Fruit fly (Drosophila melanogaster) whole organism, prepupa: ENCODE results near the gene CG4424.

Experiments
- CG10631 ChIP-seq: fragments of 200-800 bp; sonication (Bioruptor generic); optimal IDR thresholded peaks from 2 replicates; lab custom pipeline; 2016; ENCODE audit warnings: missing biosample characterization, missing genetic modification characterization
- CG10669 ChIP-seq: fragments of 200-800 bp; sonication (Bioruptor generic); optimal IDR thresholded peaks from 3 replicates; lab custom pipeline; 2018; ENCODE audit warnings: missing biosample characterization, mild to moderate bottlenecking, missing genetic modification characterization, moderate library complexity
- CG11294 ChIP-seq: fragments of 200-800 bp; sonication (Bioruptor generic); IDR thresholded peaks from 2 replicates; pipeline ENCODE4 v1.3.6; 2022; ENCODE audit warnings: missing biosample characterization, missing genetic modification characterization
- CG11762 ChIP-seq: fragments of 200-800 bp; sonication (Bioruptor generic); optimal IDR thresholded peaks from 3 replicates; lab custom pipeline; 2016; ENCODE audit warnings: missing biosample characterization, missing genetic modification characterization; ENCODE audit not compliant: insufficient read depth
- CG15336 ChIP-seq: fragments of 200-800 bp; sonication (Bioruptor generic); IDR thresholded peaks from 2 replicates; pipeline ENCODE4 v1.3.6; 2022; ENCODE audit warnings: missing biosample characterization, missing genetic modification characterization
- CG1621 ChIP-seq: fragments of 200-800 bp; sonication (Bioruptor generic); optimal IDR thresholded peaks from 3 replicates; lab custom pipeline; 2018; ENCODE audit warnings: missing biosample characterization, mild to moderate bottlenecking, missing genetic modification characterization
- CG16779 ChIP-seq: fragments of 200-800 bp; sonication (Bioruptor generic); optimal IDR thresholded peaks from 3 replicates; lab custom pipeline; 2017; ENCODE audit warnings: missing biosample characterization, mild to moderate bottlenecking, missing genetic modification characterization
- CG3032 ChIP-seq: fragments of 200-800 bp; optimal IDR thresholded peaks from 2 replicates; lab custom pipeline; 2019; ENCODE audit warnings: missing biosample characterization, mild to moderate bottlenecking, missing genetic modification characterization, moderate library complexity
- CG32006 ChIP-seq: fragments of 200-800 bp; sonication (Bioruptor generic); optimal IDR thresholded peaks from 3 replicates; lab custom pipeline; 2017; ENCODE audit warnings: missing biosample characterization, mild to moderate bottlenecking, missing genetic modification characterization
- CG34406 ChIP-seq: fragments of 200-800 bp; sonication (Bioruptor generic); optimal IDR thresholded peaks from 3 replicates; lab custom pipeline; 2016; ENCODE audit warnings: missing biosample characterization, missing genetic modification characterization
- CG3919 ChIP-seq: fragments of 200-800 bp; sonication (Bioruptor generic); optimal IDR thresholded peaks from 3 replicates; lab custom pipeline; 2016; ENCODE audit warnings: missing biosample characterization, missing genetic modification characterization
- CG4318 ChIP-seq: fragments of 200-800 bp; sonication (Bioruptor generic); optimal IDR thresholded peaks from 3 replicates; lab custom pipeline; 2017; ENCODE audit warnings: missing biosample characterization, mild to moderate bottlenecking, missing genetic modification characterization
- CG6163 ChIP-seq: fragments of 200-800 bp; sonication (Bioruptor generic); IDR thresholded peaks from 3 replicates; pipeline ENCODE4 v1.3.6; 2022; ENCODE audit warnings: missing biosample characterization, missing genetic modification characterization
- CG6276 ChIP-seq: fragments of 200-800 bp; sonication (Bioruptor generic); optimal IDR thresholded peaks from 2 replicates; lab custom pipeline; 2017; ENCODE audit warnings: missing biosample characterization, mild to moderate bottlenecking, missing genetic modification characterization
- CG6792 ChIP-seq: fragments of 200-800 bp; sonication (Bioruptor generic); optimal IDR thresholded peaks from 3 replicates; lab custom pipeline; 2016; ENCODE audit warnings: missing biosample characterization, missing genetic modification characterization
- CG6808 ChIP-seq: fragments of 200-800 bp; sonication (Bioruptor generic); optimal IDR thresholded peaks from 3 replicates; lab custom pipeline; 2017; ENCODE audit warnings: missing biosample characterization, missing genetic modification characterization, mild to moderate bottlenecking, moderate library complexity, missing genetic modification reagents
- CG6854 ChIP-seq: fragments of 200-800 bp; sonication (Bioruptor generic); optimal IDR thresholded peaks from 2 replicates; lab custom pipeline; 2017; ENCODE audit warnings: missing biosample characterization, mild to moderate bottlenecking, missing genetic modification characterization
- CG7368 ChIP-seq: fragments of 200-800 bp; sonication (Bioruptor generic); optimal IDR thresholded peaks from 3 replicates; lab custom pipeline; 2016; ENCODE audit warnings: missing biosample characterization, missing genetic modification characterization
- CG8119 ChIP-seq: fragments of 200-800 bp; sonication (Bioruptor generic); IDR thresholded peaks from 3 replicates; pipeline ENCODE4 v1.3.6; 2022; ENCODE audit warnings: missing biosample characterization, missing genetic modification characterization
- CG8632 ChIP-seq: fragments of 200-800 bp; sonication (Bioruptor generic); optimal IDR thresholded peaks from 3 replicates; lab custom pipeline; 2016; ENCODE audit warnings: missing biosample characterization, missing genetic modification characterization
- CG9139 ChIP-seq: fragments of 200-800 bp; sonication (Bioruptor generic); optimal IDR thresholded peaks from 3 replicates; lab custom pipeline; 2017; ENCODE audit warnings: missing biosample characterization, mild to moderate bottlenecking, missing genetic modification characterization
- Eip75B ChIP-seq: fragments of 200-800 bp; sonication (Bioruptor generic); optimal IDR thresholded peaks from 3 replicates; lab custom pipeline; 2016; ENCODE audit warnings: missing biosample characterization, missing genetic modification characterization
- Eip78C ChIP-seq: fragments of 200-800 bp; sonication (Bioruptor generic); peaks from one replicate; lab custom pipeline; 2016; ENCODE audit warnings: missing biosample characterization, missing genetic modification characterization
- Eip93F ChIP-seq: fragments of 200-800 bp; sonication (Bioruptor generic); optimal IDR thresholded peaks from 2 replicates; lab custom pipeline; 2016; ENCODE audit warnings: missing biosample characterization, mild to moderate bottlenecking, missing genetic modification characterization
- Ets21C ChIP-seq: fragments of 200-800 bp; sonication (Bioruptor generic); optimal IDR thresholded peaks from 3 replicates; lab custom pipeline; 2016; ENCODE audit warnings: missing biosample characterization, missing genetic modification characterization
- Ets96B ChIP-seq: fragments of 200-800 bp; optimal IDR thresholded peaks from 2 replicates; lab custom pipeline; 2019; ENCODE audit warnings: missing biosample characterization, mild to moderate bottlenecking, missing genetic modification characterization, moderate library complexity
- Gug ChIP-seq: fragments of 200-800 bp; sonication (Bioruptor generic); IDR thresholded peaks from 2 replicates; pipeline ENCODE4 v1.3.6; 2022; ENCODE audit warnings: missing biosample characterization, missing genetic modification characterization
- Hr38 ChIP-seq: sonication (Bioruptor generic); optimal IDR thresholded peaks from 2 replicates; lab custom pipeline; 2016; ENCODE audit warnings: missing biosample characterization, missing genetic modification characterization
- Hr39 ChIP-seq: fragments of 200-800 bp; sonication (Bioruptor generic); optimal IDR thresholded peaks from 2 replicates; lab custom pipeline; 2016; ENCODE audit warnings: missing biosample characterization, missing genetic modification characterization
- Hr4 ChIP-seq: fragments of 200-800 bp; sonication (Bioruptor generic); optimal IDR thresholded peaks from 3 replicates; lab custom pipeline; 2016; ENCODE audit warnings: missing biosample characterization, missing genetic modification characterization
- Lpt ChIP-seq: fragments of 200-800 bp; sonication (Bioruptor generic); optimal IDR thresholded peaks from 3 replicates; lab custom pipeline; 2016; ENCODE audit warnings: missing biosample characterization, missing genetic modification characterization
- OdsH ChIP-seq: fragments of 200-800 bp; sonication (Bioruptor generic); optimal IDR thresholded peaks from 3 replicates; lab custom pipeline; 2016; ENCODE audit warnings: missing biosample characterization, missing genetic modification characterization
- Smox ChIP-seq: fragments of 200-800 bp; sonication (Bioruptor generic); optimal IDR thresholded peaks from 3 replicates; lab custom pipeline; 2016; ENCODE audit warnings: missing biosample characterization, missing genetic modification characterization
- Sox14 ChIP-seq: fragments of 200-800 bp; sonication (Bioruptor generic); optimal IDR thresholded peaks from 3 replicates; lab custom pipeline; 2016; ENCODE audit warnings: missing biosample characterization, missing genetic modification characterization
- achi ChIP-seq: fragments of 200-800 bp; sonication (Bioruptor generic); optimal IDR thresholded peaks from 3 replicates; lab custom pipeline; 2016; ENCODE audit warnings: missing biosample characterization, missing genetic modification characterization
- dac ChIP-seq: fragments of 200-800 bp; sonication (Bioruptor generic); optimal IDR thresholded peaks from 2 replicates; lab custom pipeline; 2017; ENCODE audit warnings: missing biosample characterization, mild to moderate bottlenecking, missing genetic modification characterization
- dsx ChIP-seq: fragments of 200-800 bp; optimal IDR thresholded peaks from 3 replicates; lab custom pipeline; 2019; ENCODE audit warnings: missing biosample characterization, mild to moderate bottlenecking, missing genetic modification characterization, moderate library complexity; ENCODE audit not compliant: poor library complexity, severe bottlenecking
- eg ChIP-seq: fragments of 200-800 bp; sonication (Bioruptor generic); IDR thresholded peaks from 3 replicates; pipeline ENCODE4 v1.3.6; 2022; ENCODE audit warnings: missing biosample characterization, missing genetic modification characterization
- esn ChIP-seq: fragments of 200-800 bp; sonication (Bioruptor generic); optimal IDR thresholded peaks from 2 replicates; lab custom pipeline; 2016; ENCODE audit warnings: missing biosample characterization, mild to moderate bottlenecking, missing genetic modification characterization, moderate library complexity
- fd59A ChIP-seq: fragments of 200-800 bp; sonication (Bioruptor generic); optimal IDR thresholded peaks from 2 replicates; lab custom pipeline; 2017; ENCODE audit warnings: missing biosample characterization, mild to moderate bottlenecking, missing genetic modification characterization, missing genetic modification reagents
- fkh ChIP-seq: fragments of 200-800 bp; sonication (Bioruptor generic); optimal IDR thresholded peaks from 3 replicates; lab custom pipeline; 2017; ENCODE audit warnings: missing biosample characterization, mild to moderate bottlenecking, missing genetic modification characterization, moderate library complexity
- lz ChIP-seq: fragments of 200-800 bp; sonication (Bioruptor generic); optimal IDR thresholded peaks from 3 replicates; lab custom pipeline; 2016; ENCODE audit warnings: missing biosample characterization, missing genetic modification characterization
- net ChIP-seq: fragments of 200-800 bp; sonication (Bioruptor generic); optimal IDR thresholded peaks from 3 replicates; lab custom pipeline; 2016; ENCODE audit warnings: missing biosample characterization, missing genetic modification characterization
- pdm3 ChIP-seq: fragments of 200-800 bp; sonication (Bioruptor generic); optimal IDR thresholded peaks from 3 replicates; lab custom pipeline; 2016; ENCODE audit warnings: missing biosample characterization, missing genetic modification characterization
- ss ChIP-seq, 2 experiments: fragments of 200-800 bp; sonication (Bioruptor generic); optimal IDR thresholded peaks; 2 replicates in 1 of 2; 3 replicates in 1 of 2; lab custom pipeline; 2017 to 2018; ENCODE audit warnings: mild to moderate bottlenecking in 2 of 2, missing biosample characterization in 2 of 2, missing genetic modification characterization in 2 of 2, moderate library complexity in 1 of 2
- svp ChIP-seq: fragments of 200-800 bp; sonication (Bioruptor generic); peaks from one replicate; lab custom pipeline; 2016; ENCODE audit warnings: missing biosample characterization, missing genetic modification characterization
- topi ChIP-seq: fragments of 200-800 bp; sonication (Bioruptor generic); optimal IDR thresholded peaks from 3 replicates; lab custom pipeline; 2016; ENCODE audit warnings: missing biosample characterization, missing genetic modification characterization

The CG4424 gene

DNA sequence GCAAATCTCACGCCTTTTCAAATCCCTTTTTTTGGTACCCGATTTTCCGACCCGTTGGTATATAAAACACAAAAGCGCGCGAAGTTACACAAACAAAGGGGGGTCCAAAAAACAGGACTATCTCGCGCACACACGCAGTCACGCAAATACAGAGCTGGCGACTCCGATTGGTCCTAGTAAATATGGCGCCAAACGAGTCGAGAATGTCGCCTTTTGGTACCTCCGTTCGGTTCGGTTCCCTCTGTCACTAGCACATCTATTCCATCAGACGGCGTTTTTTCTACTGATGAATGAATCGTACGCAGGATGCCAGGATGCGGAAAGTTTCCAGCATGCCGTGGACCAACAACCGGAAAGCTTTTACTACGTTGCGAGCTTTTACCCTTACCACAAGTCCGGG, 28.0 kb upstream of the CG4424 start, which contains the start of gene CG17193:
CG17193 (minus strand) TSS at position 289 of the 400 bp plus-strand sequence.
- no peak for TF ChIP-seq Eip78C
- no peak for TF ChIP-seq topi (GFP tag; lab: Kevin White, UChicago)
- no peak for TF ChIP-seq Hr4 (GFP tag; lab: Kevin White, UChicago)
- TF ChIP-seq dac: no peak
- TF ChIP-seq CG34406: no peak
- TF ChIP-seq CG4318 (GFP tag; lab: Kevin White, UChicago): no peak
- TF ChIP-seq CG16779 (tag; lab: Kevin White, UChicago): no peak
- no peak for TF ChIP-seq CG6854 (GFP tag; lab: Kevin White, UChicago)
- no peak for TF ChIP-seq Eip93F (GFP tag; lab: Kevin White, UChicago)

DNA sequence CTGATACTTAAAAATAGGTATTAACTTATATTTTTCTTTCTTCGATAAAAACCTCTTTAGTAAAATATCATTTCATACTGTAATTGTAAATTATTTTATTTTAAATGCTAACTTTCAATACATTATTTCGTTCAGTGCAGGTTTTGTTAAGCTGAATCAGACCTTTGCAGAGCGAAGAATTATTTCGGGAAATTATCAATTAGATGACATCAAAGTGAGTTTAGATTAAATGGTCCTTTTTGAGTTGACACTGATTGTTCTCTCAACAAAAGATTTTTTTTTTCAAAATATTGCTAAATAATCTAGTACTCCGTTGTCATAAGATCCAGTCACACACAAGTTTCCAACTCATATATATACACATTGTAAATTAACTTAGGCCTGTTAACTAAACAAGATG, 14.6 kb upstream of the CG4424 start, which contains the start of the genes CG33934 and Indy-2:
CG33934 (plus strand) TSS at position 301 of the 400 bp plus-strand sequence.
Indy-2 (plus strand) TSS at position 301 of the 400 bp plus-strand sequence.
- TF ChIP-seq Lpt (GFP tag; lab: Kevin White, UChicago): no peak
- TF ChIP-seq CG6854 (GFP tag; lab: Kevin White, UChicago): no peak
- TF ChIP-seq esn (GFP tag; lab: Kevin White, UChicago): no peak
- TF ChIP-seq Eip75B: no peak
- no peak for TF ChIP-seq ss (GFP tag; optimal IDR thresholded peaks at IDR 0.05; lab: Kevin White, UChicago)
- no peak for TF ChIP-seq CG15336
- TF ChIP-seq CG32006 (GFP tag; lab: Kevin White, UChicago): no peak

DNA sequence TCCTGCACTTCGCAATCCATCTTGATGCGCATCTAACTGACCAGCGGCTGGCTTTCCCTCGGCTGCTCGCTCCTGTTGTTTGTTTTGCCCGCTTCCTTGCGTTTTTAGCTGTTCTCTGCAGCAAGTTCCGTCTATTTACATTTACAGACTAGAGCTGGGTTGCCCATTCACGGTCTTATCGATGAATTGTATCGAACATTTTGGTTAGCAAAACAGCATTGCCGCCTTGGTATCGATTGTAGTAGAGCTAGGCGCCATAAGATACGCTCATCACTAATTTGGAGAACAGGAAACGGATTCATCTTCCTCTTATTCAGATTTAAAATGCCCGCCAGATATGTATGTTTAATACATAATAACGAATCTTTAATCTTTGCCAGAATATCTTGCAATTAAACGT, 8.0 kb upstream of the CG4424 start, which contains the start of gene Regnase-1:
Regnase-1 (minus strand) TSS at position 170 of the 400 bp plus-strand sequence.
- peak; percentile 82 for TF ChIP-seq CG8632
- TF ChIP-seq fkh (GFP tag; lab: Kevin White, UChicago): peak; percentile 99
- TF ChIP-seq CG10669: peak; percentile 81
- no peak for TF ChIP-seq Ets96B (tag; lab: Kevin White, UChicago)
- TF ChIP-seq CG6808 (GFP tag; lab: Kevin White, UChicago): peak; percentile 74
- TF ChIP-seq Ets21C: peak; percentile 51
- peak; percentile 84 for TF ChIP-seq Eip75B
- TF ChIP-seq Hr39 (GFP tag; lab: Kevin White, UChicago): peak; percentile 71
- peak; percentile 85 for TF ChIP-seq lz
- peak; percentile 65 for TF ChIP-seq CG10631 (GFP tag; lab: Kevin White, UChicago)
- peak; percentile 89 for TF ChIP-seq CG6163 (GFP tag; lab: Robert Waterston, UW)
- peak; percentile 96 for TF ChIP-seq CG6854 (GFP tag; lab: Kevin White, UChicago)
- TF ChIP-seq svp (GFP tag; lab: Kevin White, UChicago): no peak
- peak; percentile 81 for TF ChIP-seq CG1621
- peak; percentile 76 for TF ChIP-seq achi (GFP tag; lab: Kevin White, UChicago)
- peak; percentile 85 for TF ChIP-seq net
- peak; percentile 49 for TF ChIP-seq Hr4 (GFP tag; lab: Kevin White, UChicago)
- peak; percentile 90 for TF ChIP-seq CG3919
- TF ChIP-seq CG3032 (tag; lab: Kevin White, UChicago): peak; percentile 76
- TF ChIP-seq CG6792 (GFP tag; lab: Kevin White, UChicago): peak; percentile 82
- no peak for TF ChIP-seq CG16779 (tag; lab: Kevin White, UChicago)
- TF ChIP-seq topi (GFP tag; lab: Kevin White, UChicago): peak; percentile 83
- peak; percentile 88 for TF ChIP-seq eg
- peak; percentile 87 for TF ChIP-seq CG7368 (GFP tag; lab: Kevin White, UChicago)
- TF ChIP-seq CG9139: peak; percentile 87
- peak; percentile 77 for TF ChIP-seq Smox (GFP tag; lab: Kevin White, UChicago)
- no peak for TF ChIP-seq Hr38 (GFP tag; lab: Kevin White, UChicago)
- peak; percentile 83 for TF ChIP-seq OdsH
- TF ChIP-seq CG6276 (GFP tag; lab: Kevin White, UChicago): no peak
- TF ChIP-seq pdm3 (GFP tag; lab: Kevin White, UChicago): peak; percentile 85
- peak; percentile 63 for TF ChIP-seq CG11762 (GFP tag; lab: Kevin White, UChicago)
- TF ChIP-seq Gug (GFP tag; lab: Robert Waterston, UW): no peak
- no peak for TF ChIP-seq Eip93F (GFP tag; lab: Kevin White, UChicago)
- 0 out of 2 replicates have a peak, but pooled peaks have one; percentile 19 for TF ChIP-seq CG11294 (GFP tag; lab: Robert Waterston, UW)
- TF ChIP-seq ss (GFP tag; optimal IDR thresholded peaks at IDR 0.05; lab: Kevin White, UChicago): peak in 1 of 2 experiments; percentile 91
- peak; percentile 73 for TF ChIP-seq dsx (GFP tag; lab: Kevin White, UChicago)
- no peak for TF ChIP-seq CG8119 (GFP tag; lab: Robert Waterston, UW)
- peak; percentile 69 for TF ChIP-seq Sox14
- TF ChIP-seq fd59A (GFP tag; lab: Kevin White, UChicago): peak; percentile 45
- TF ChIP-seq dac: peak; percentile 51
